Fruit fly (Drosophila melanogaster) whole organism, embryonic: Measurements from ENCODE around the gene SmD1.

Experiments
- Antp ChIP-seq: fragments of 200-800 bp; sonication (Bioruptor generic); optimal IDR thresholded peaks from 3 replicates; lab custom pipeline; 2016; ENCODE audit warnings: missing biosample characterization, missing genetic modification characterization
- Atf3 ChIP-seq: fragments of 200-800 bp; sonication (Bioruptor generic); optimal IDR thresholded peaks from 3 replicates; lab custom pipeline; 2016; ENCODE audit warnings: missing biosample characterization, missing genetic modification characterization
- B-H1 ChIP-seq: fragments of 200-800 bp; sonication (Bioruptor generic); IDR thresholded peaks from 3 replicates; pipeline ENCODE4 v1.3.6; 2022; ENCODE audit warnings: missing biosample characterization, missing genetic modification characterization
- CG12071 ChIP-seq: fragments of 200-800 bp; sonication (Bioruptor generic); optimal IDR thresholded peaks from 3 replicates; lab custom pipeline; 2018; ENCODE audit warnings: missing biosample characterization, mild to moderate bottlenecking, missing genetic modification characterization
- CG1233 ChIP-seq: fragments of 200-800 bp; sonication (Bioruptor generic); optimal IDR thresholded peaks from 4 replicates; lab custom pipeline; 2018; ENCODE audit warnings: missing biosample characterization, mild to moderate bottlenecking, missing genetic modification characterization
- CG14050 ChIP-seq: fragments of 200-800 bp; sonication (Bioruptor generic); IDR thresholded peaks from 3 replicates; pipeline ENCODE4 v1.3.6; 2022; ENCODE audit warnings: missing biosample characterization, missing genetic modification characterization
- CG14710 ChIP-seq: fragments of 200-800 bp; sonication (Bioruptor generic); optimal IDR thresholded peaks from 3 replicates; lab custom pipeline; 2019; ENCODE audit warnings: missing biosample characterization, mild to moderate bottlenecking, missing genetic modification characterization, moderate library complexity
- CG1647 ChIP-seq: fragments of 200-800 bp; sonication (Bioruptor generic); optimal IDR thresholded peaks from 3 replicates; lab custom pipeline; 2016; ENCODE audit warnings: missing biosample characterization, missing genetic modification characterization
- CG16779 ChIP-seq: fragments of 200-800 bp; sonication (Bioruptor generic); IDR thresholded peaks from 2 replicates; pipeline ENCODE4 v1.3.6; 2022; ENCODE audit warnings: missing biosample characterization, missing genetic modification characterization
- CG17612 ChIP-seq: fragments of 200-800 bp; sonication (Bioruptor generic); IDR thresholded peaks from 2 replicates; pipeline ENCODE4 v1.3.6; 2022; ENCODE audit warnings: missing biosample characterization, missing genetic modification characterization
- CG18476 ChIP-seq: fragments of 200-800 bp; sonication (Bioruptor generic); optimal IDR thresholded peaks from 2 replicates; lab custom pipeline; 2016; ENCODE audit warnings: missing biosample characterization, mild to moderate bottlenecking, missing genetic modification characterization
- CG18599 ChIP-seq: fragments of 200-800 bp; sonication (Bioruptor generic); optimal IDR thresholded peaks from 3 replicates; lab custom pipeline; 2017; ENCODE audit warnings: missing biosample characterization, missing genetic modification characterization, mild to moderate bottlenecking, moderate library complexity, missing genetic modification reagents
- CG18619 ChIP-seq: fragments of 200-800 bp; sonication (Bioruptor generic); optimal IDR thresholded peaks from 3 replicates; lab custom pipeline; 2017; ENCODE audit warnings: missing biosample characterization, mild to moderate bottlenecking, missing genetic modification characterization
- CG42726 ChIP-seq: fragments of 200-800 bp; sonication (Bioruptor generic); IDR thresholded peaks from 2 replicates; pipeline ENCODE4 v1.3.6; 2022; ENCODE audit warnings: missing biosample characterization, missing genetic modification characterization; ENCODE audit not compliant: partially characterized antibody
- CG4328 ChIP-seq: fragments of 200-800 bp; sonication (Bioruptor generic); optimal IDR thresholded peaks from 3 replicates; lab custom pipeline; 2017; ENCODE audit warnings: missing biosample characterization, missing genetic modification reagents, missing genetic modification characterization
- CG5180 ChIP-seq: fragments of 200-800 bp; sonication (Bioruptor generic); optimal IDR thresholded peaks from 3 replicates; lab custom pipeline; 2017; ENCODE audit warnings: missing biosample characterization, missing genetic modification characterization, mild to moderate bottlenecking, moderate library complexity, missing genetic modification reagents
- CG5953 ChIP-seq: fragments of 200-800 bp; sonication (Bioruptor generic); IDR thresholded peaks from 2 replicates; pipeline ENCODE4 v1.3.6; 2022; ENCODE audit warnings: missing biosample characterization, missing genetic modification characterization
- CG6654 ChIP-seq: fragments of 200-800 bp; sonication (Bioruptor generic); optimal IDR thresholded peaks from 2 replicates; lab custom pipeline; 2017; ENCODE audit warnings: missing biosample characterization, mild to moderate bottlenecking, missing genetic modification characterization
- CG7271 ChIP-seq: fragments of 200-800 bp; sonication (Bioruptor generic); optimal IDR thresholded peaks from 2 replicates; lab custom pipeline; 2018; ENCODE audit warnings: missing biosample characterization, mild to moderate bottlenecking, missing genetic modification characterization, moderate library complexity
- CG7556 ChIP-seq: fragments of 200-800 bp; sonication (Bioruptor generic); optimal IDR thresholded peaks from 2 replicates; lab custom pipeline; 2017; ENCODE audit warnings: missing biosample characterization, mild to moderate bottlenecking, missing genetic modification characterization
- CG8089 ChIP-seq: fragments of 200-800 bp; sonication (Bioruptor generic); optimal IDR thresholded peaks from 3 replicates; lab custom pipeline; 2016; ENCODE audit warnings: missing biosample characterization, missing genetic modification characterization
- Dip3 ChIP-seq: fragments of 200-800 bp; sonication (Bioruptor generic); optimal IDR thresholded peaks from 3 replicates; lab custom pipeline; 2016; ENCODE audit warnings: missing biosample characterization, missing genetic modification characterization
- Fer2 ChIP-seq: fragments of 200-800 bp; sonication (Bioruptor generic); optimal IDR thresholded peaks from 2 replicates; lab custom pipeline; 2018; ENCODE audit warnings: missing biosample characterization, mild to moderate bottlenecking, missing genetic modification characterization, moderate library complexity
- Gsc ChIP-seq: fragments of 200-800 bp; sonication (Bioruptor generic); IDR thresholded peaks from 2 replicates; pipeline ENCODE4 v1.3.6; 2022; ENCODE audit warnings: missing biosample characterization, missing genetic modification characterization
- Hmx ChIP-seq: fragments of 200-800 bp; sonication (Bioruptor generic); optimal IDR thresholded peaks from 2 replicates; lab custom pipeline; 2016; ENCODE audit warnings: missing biosample characterization, missing genetic modification characterization
- Hsf ChIP-seq: fragments of 200-800 bp; sonication (Bioruptor generic); optimal IDR thresholded peaks from 3 replicates; lab custom pipeline; 2016; ENCODE audit warnings: missing biosample characterization, missing genetic modification characterization
- MESR4 ChIP-seq: fragments of 200-800 bp; sonication (Bioruptor generic); optimal IDR thresholded peaks from 2 replicates; lab custom pipeline; 2018; ENCODE audit warnings: missing biosample characterization, mild to moderate bottlenecking, missing genetic modification characterization, moderate library complexity
- MTF-1 ChIP-seq: fragments of 200-800 bp; sonication (Bioruptor generic); optimal IDR thresholded peaks from 2 replicates; lab custom pipeline; 2018; ENCODE audit warnings: missing biosample characterization, mild to moderate bottlenecking, missing genetic modification characterization, borderline replicate concordance
- Mad ChIP-seq: fragments of 200-800 bp; sonication (Bioruptor generic); optimal IDR thresholded peaks from 2 replicates; lab custom pipeline; 2016; ENCODE audit warnings: missing biosample characterization, missing genetic modification characterization
- Opbp ChIP-seq: fragments of 200-800 bp; sonication (Bioruptor generic); IDR thresholded peaks from 3 replicates; pipeline ENCODE4 v1.3.6; 2022; ENCODE audit warnings: missing biosample characterization, missing genetic modification characterization; ENCODE audit not compliant: partially characterized antibody
- PHDP ChIP-seq: fragments of 200-800 bp; sonication (Bioruptor generic); optimal IDR thresholded peaks from 3 replicates; lab custom pipeline; 2018; ENCODE audit warnings: missing biosample characterization, mild to moderate bottlenecking, missing genetic modification characterization, moderate library complexity
- ase ChIP-seq: fragments of 200-800 bp; sonication (Bioruptor generic); IDR thresholded peaks from 3 replicates; pipeline ENCODE4 v1.3.6; 2022; ENCODE audit warnings: missing biosample characterization, missing genetic modification characterization
- az2 ChIP-seq: fragments of 200-800 bp; sonication (Bioruptor generic); optimal IDR thresholded peaks from 3 replicates; lab custom pipeline; 2016; ENCODE audit warnings: missing biosample characterization, missing genetic modification characterization
- bbx ChIP-seq: fragments of 200-800 bp; sonication (Bioruptor generic); IDR thresholded peaks from 2 replicates; pipeline ENCODE4 v1.3.6; 2022; ENCODE audit warnings: missing biosample characterization, missing genetic modification characterization; ENCODE audit not compliant: partially characterized antibody
- btn ChIP-seq: fragments of 200-800 bp; sonication (Bioruptor generic); optimal IDR thresholded peaks from 2 replicates; lab custom pipeline; 2016; ENCODE audit warnings: missing biosample characterization, missing genetic modification characterization
- disco-r ChIP-seq: fragments of 200-800 bp; sonication (Bioruptor generic); optimal IDR thresholded peaks from 2 replicates; lab custom pipeline; 2016; ENCODE audit warnings: missing biosample characterization, missing genetic modification characterization
- emc ChIP-seq: fragments of 200-800 bp; sonication (Bioruptor generic); optimal IDR thresholded peaks from 2 replicates; lab custom pipeline; 2016; ENCODE audit warnings: missing biosample characterization, missing genetic modification characterization
- knrl ChIP-seq: fragments of 200-800 bp; sonication (Bioruptor generic); IDR thresholded peaks from 3 replicates; pipeline ENCODE4 v1.3.6; 2022; ENCODE audit warnings: missing biosample characterization, missing genetic modification characterization; ENCODE audit not compliant: partially characterized antibody
- lab ChIP-seq: fragments of 200-800 bp; sonication (Bioruptor generic); optimal IDR thresholded peaks from 3 replicates; lab custom pipeline; 2017; ENCODE audit warnings: missing biosample characterization, missing genetic modification characterization, mild to moderate bottlenecking, moderate library complexity, missing genetic modification reagents
- luna ChIP-seq: fragments of 200-800 bp; sonication (Bioruptor generic); optimal IDR thresholded peaks from 2 replicates; lab custom pipeline; 2016; ENCODE audit warnings: missing biosample characterization, missing genetic modification characterization
- nerfin-1 ChIP-seq: fragments of 200-800 bp; sonication (Bioruptor generic); optimal IDR thresholded peaks from 3 replicates; lab custom pipeline; 2019; ENCODE audit warnings: missing biosample characterization, mild to moderate bottlenecking, missing genetic modification characterization, moderate library complexity
- nerfin-2 ChIP-seq: fragments of 200-800 bp; sonication (Bioruptor generic); IDR thresholded peaks from 2 replicates; pipeline ENCODE4 v1.3.6; 2022; ENCODE audit warnings: missing biosample characterization, missing genetic modification characterization; ENCODE audit not compliant: partially characterized antibody
- oc ChIP-seq: fragments of 200-800 bp; sonication (Bioruptor generic); optimal IDR thresholded peaks from 2 replicates; lab custom pipeline; 2018; ENCODE audit warnings: missing biosample characterization, mild to moderate bottlenecking, missing genetic modification characterization, moderate library complexity
- peb ChIP-seq: fragments of 200-800 bp; sonication (Bioruptor generic); IDR thresholded peaks from 2 replicates; pipeline ENCODE4 v1.3.6; 2022; ENCODE audit warnings: missing biosample characterization, missing genetic modification characterization
- slbo ChIP-seq: fragments of 200-800 bp; sonication (Bioruptor generic); IDR thresholded peaks from 2 replicates; pipeline ENCODE4 v1.3.6; 2022; ENCODE audit warnings: missing biosample characterization, missing genetic modification characterization
- tgo ChIP-seq: fragments of 200-800 bp; sonication (Bioruptor generic); IDR thresholded peaks from 3 replicates; pipeline ENCODE4 v1.3.6; 2022; ENCODE audit warnings: missing biosample characterization, missing genetic modification characterization
- tin ChIP-seq: fragments of 200-800 bp; sonication (Bioruptor generic); optimal IDR thresholded peaks from 3 replicates; lab custom pipeline; 2016; ENCODE audit warnings: missing biosample characterization, missing genetic modification characterization
- tup ChIP-seq: fragments of 200-800 bp; sonication (Bioruptor generic); optimal IDR thresholded peaks from 2 replicates; lab custom pipeline; 2016; ENCODE audit warnings: missing biosample characterization, mild to moderate bottlenecking, missing genetic modification characterization, moderate library complexity
- unc-4 ChIP-seq: fragments of 200-800 bp; sonication (Bioruptor generic); IDR thresholded peaks from 2 replicates; pipeline ENCODE4 v1.3.6; 2022; ENCODE audit warnings: missing biosample characterization, missing genetic modification characterization; ENCODE audit not compliant: partially characterized antibody
- wdn ChIP-seq: fragments of 200-800 bp; sonication (Bioruptor generic); IDR thresholded peaks from 2 replicates; pipeline ENCODE4 v1.3.6; 2022; ENCODE audit warnings: missing biosample characterization, missing genetic modification characterization

The SmD1 gene

DNA sequence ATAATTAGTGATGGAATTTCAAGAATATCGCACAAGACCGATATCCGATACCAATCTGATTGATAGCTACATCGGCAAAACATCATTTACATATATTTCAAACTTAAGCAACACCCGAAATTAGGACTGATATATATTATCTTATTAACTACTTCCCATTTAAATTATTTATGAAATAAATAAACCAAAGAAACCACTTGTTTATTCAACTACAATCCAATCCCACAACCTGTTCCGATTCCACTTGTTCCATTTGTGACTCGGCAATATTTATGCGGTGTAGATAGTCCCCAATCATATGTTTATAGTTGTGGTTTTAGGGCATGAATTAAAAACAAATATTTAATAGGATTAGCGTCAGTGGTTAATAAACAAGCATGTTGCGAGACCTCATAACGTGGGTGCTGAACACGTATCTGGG lies 20.4 kb upstream of the SmD1 start, which contains the start of the genes CG10973 and Vps13D (continued):
- TF ChIP-seq CG5180 (GFP tag; lab: Kevin White, UChicago) (no peak), Antp (GFP tag; lab: Kevin White, UChicago) (no peak), unc-4 (peak; percentile 92), disco-r (no peak), tgo (GFP tag; lab: Robert Waterston, UW) (no peak; the same call in 2 of the 3 replicates), Atf3 (GFP tag; lab: Kevin White, UChicago) (no peak), CG16779 (GFP tag; lab: Robert Waterston, UW) (no peak), B-H1 (GFP tag; lab: Robert Waterston, UW) (no peak; the same call in 2 of the 3 replicates), MTF-1 (peak; percentile 84), Opbp (GFP tag; lab: Robert Waterston, UW) (peak; percentile 87), nerfin-1 (tag; lab: Kevin White, UChicago) (no peak), CG6654 (peak; percentile 11), CG4328 (GFP tag; lab: Kevin White, UChicago) (no peak), CG14050 (GFP tag; lab: Robert Waterston, UW) (no peak), ase (no peak), Dip3 (no peak), CG1233 (no peak), tin (GFP tag; lab: Kevin White, UChicago) (no peak), lab (GFP tag; lab: Kevin White, UChicago) (no peak), CG8089 (GFP tag; lab: Kevin White, UChicago) (no peak), CG5953 (peak; percentile 48; the same call in 1 of the 2 replicates), emc (no peak), luna (GFP tag; lab: Kevin White, UChicago) (no peak), oc (no peak), Hsf (GFP tag; lab: Kevin White, UChicago) (peak; percentile 52), nerfin-2 (GFP tag; lab: Robert Waterston, UW) (peak; percentile 67), Gsc (GFP tag; lab: Robert Waterston, UW) (no peak), slbo (no peak), peb (GFP tag; lab: Robert Waterston, UW) (no peak; the same call in 1 of the 2 replicates), Hmx (GFP tag; lab: Kevin White, UChicago) (no peak), tup (GFP tag; lab: Kevin White, UChicago) (no peak), btn (GFP tag; lab: Kevin White, UChicago) (no peak), CG42726 (GFP tag; lab: Robert Waterston, UW) (peak; percentile 67; the same call in 1 of the 2 replicates), bbx (GFP tag; lab: Robert Waterston, UW) (peak; percentile 86), CG14710 (tag; lab: Kevin White, UChicago) (no peak), CG7556 (GFP tag; lab: Kevin White, UChicago) (no peak), Fer2 (no peak), CG18619 (no peak), CG7271 (tag; lab: Kevin White, UChicago) (peak; percentile 40), az2 (GFP tag; lab: Kevin White, UChicago) (no peak), CG18476 (GFP tag; lab: Kevin White, UChicago) (no peak), CG1647 (GFP tag; lab: Kevin White, UChicago) (peak; percentile 57), CG12071 (GFP tag; lab: Kevin White, UChicago) (no peak), CG18599 (GFP tag; lab: Kevin White, UChicago) (no peak), Mad (GFP tag; lab: Kevin White, UChicago) (peak; percentile 28), PHDP (no peak), wdn (GFP tag; lab: Robert Waterston, UW) (no peak), CG17612 (GFP tag; lab: Robert Waterston, UW) (no peak), MESR4 (GFP tag; lab: Kevin White, UChicago) (peak; percentile 42), knrl (GFP tag; lab: Robert Waterston, UW) (peak; percentile 93)
